Fruit fly (Drosophila melanogaster) whole organism, embryonic: Measurements from ENCODE around the gene CG5056.

Source experiments
- Atf6 ChIP-seq: fragments of 200-800 bp; sonication (Bioruptor generic); IDR thresholded peaks from 2 replicates; pipeline ENCODE4 v1.3.6; 2022; ENCODE audit warnings: missing biosample characterization, missing genetic modification characterization
- CG11093 ChIP-seq: fragments of 200-800 bp; sonication (Bioruptor generic); IDR thresholded peaks from 3 replicates; pipeline ENCODE4 v1.3.6; 2022; ENCODE audit warnings: missing biosample characterization, missing genetic modification characterization
- CG11560 ChIP-seq: fragments of 200-800 bp; sonication (Bioruptor generic); IDR thresholded peaks from 3 replicates; pipeline ENCODE4 v1.3.6; 2022; ENCODE audit warnings: missing biosample characterization, missing genetic modification characterization
- CG12744 ChIP-seq: fragments of 200-800 bp; sonication (Bioruptor generic); optimal IDR thresholded peaks from 2 replicates; lab custom pipeline; 2016; ENCODE audit warnings: missing biosample characterization, missing genetic modification characterization
- CG12769 ChIP-seq: fragments of 200-800 bp; sonication (Bioruptor generic); optimal IDR thresholded peaks from 2 replicates; lab custom pipeline; 2019; ENCODE audit warnings: missing biosample characterization, mild to moderate bottlenecking, missing genetic modification characterization, moderate library complexity
- CG13287 ChIP-seq: fragments of 200-800 bp; sonication (Bioruptor generic); IDR thresholded peaks from 2 replicates; pipeline ENCODE4 v1.3.6; 2022; ENCODE audit warnings: missing biosample characterization, missing genetic modification characterization; ENCODE audit not compliant: partially characterized antibody
- CG13424 ChIP-seq: fragments of 200-800 bp; sonication (Bioruptor generic); optimal IDR thresholded peaks from 2 replicates; lab custom pipeline; 2019; ENCODE audit warnings: missing biosample characterization, mild to moderate bottlenecking, missing genetic modification characterization, moderate library complexity
- CG14050 ChIP-seq: fragments of 200-800 bp; sonication (Bioruptor generic); IDR thresholded peaks from 3 replicates; pipeline ENCODE4 v1.3.6; 2022; ENCODE audit warnings: missing biosample characterization, missing genetic modification characterization
- CG17186 ChIP-seq: fragments of 200-800 bp; sonication (Bioruptor generic); optimal IDR thresholded peaks from 3 replicates; lab custom pipeline; 2017; ENCODE audit warnings: missing biosample characterization, missing genetic modification reagents, missing genetic modification characterization
- CG1792 ChIP-seq: fragments of 200-800 bp; sonication (Bioruptor generic); optimal IDR thresholded peaks from 2 replicates; lab custom pipeline; 2016; ENCODE audit warnings: missing biosample characterization, missing genetic modification characterization
- CG34376 ChIP-seq: fragments of 200-800 bp; sonication (Bioruptor generic); optimal IDR thresholded peaks from 2 replicates; lab custom pipeline; 2018; ENCODE audit warnings: missing biosample characterization, mild to moderate bottlenecking, missing genetic modification characterization
- CG34422 ChIP-seq: fragments of 200-800 bp; sonication (Bioruptor generic); IDR thresholded peaks from 3 replicates; pipeline ENCODE4 v1.3.6; 2022; ENCODE audit warnings: missing biosample characterization, missing genetic modification characterization
- CG3838 ChIP-seq: fragments of 200-800 bp; sonication (Bioruptor generic); optimal IDR thresholded peaks from 3 replicates; lab custom pipeline; 2016; ENCODE audit warnings: missing biosample characterization, missing genetic modification characterization
- CG43689 ChIP-seq: fragments of 200-800 bp; sonication (Bioruptor generic); IDR thresholded peaks from 2 replicates; pipeline ENCODE4 v1.3.6; 2022; ENCODE audit warnings: missing biosample characterization, missing genetic modification characterization
- CG5953 ChIP-seq: fragments of 200-800 bp; sonication (Bioruptor generic); IDR thresholded peaks from 2 replicates; pipeline ENCODE4 v1.3.6; 2022; ENCODE audit warnings: missing biosample characterization, missing genetic modification characterization
- CG7928 ChIP-seq: fragments of 200-800 bp; sonication (Bioruptor generic); optimal IDR thresholded peaks from 2 replicates; lab custom pipeline; 2017; ENCODE audit warnings: missing biosample characterization, mild to moderate bottlenecking, missing genetic modification characterization
- CG8290 ChIP-seq, 3 experiments: fragments of 200-800 bp; sonication (Bioruptor generic); optimal IDR thresholded peaks; 2 replicates each; lab custom pipeline; 2016 to 2019; ENCODE audit warnings: missing biosample characterization in 3 of 3, missing genetic modification characterization in 3 of 3, mild to moderate bottlenecking in 2 of 3, moderate library complexity in 1 of 3
- CG8924 ChIP-seq: fragments of 200-800 bp; optimal IDR thresholded peaks from 3 replicates; lab custom pipeline; 2019; ENCODE audit warnings: missing biosample characterization, mild to moderate bottlenecking, missing genetic modification characterization, moderate library complexity
- CG9215 ChIP-seq: fragments of 200-800 bp; sonication (Bioruptor generic); IDR thresholded peaks from 2 replicates; pipeline ENCODE4 v1.3.6; 2022; ENCODE audit warnings: missing biosample characterization, missing genetic modification characterization
- CG9609 ChIP-seq: fragments of 200-800 bp; sonication (Bioruptor generic); optimal IDR thresholded peaks from 3 replicates; lab custom pipeline; 2016; ENCODE audit warnings: missing biosample characterization, missing genetic modification characterization
- Drgx ChIP-seq: fragments of 200-800 bp; sonication (Bioruptor generic); IDR thresholded peaks from 2 replicates; pipeline ENCODE4 v1.3.6; 2022; ENCODE audit warnings: missing biosample characterization, missing genetic modification characterization
- Hmr ChIP-seq: fragments of 200-800 bp; sonication (Bioruptor generic); optimal IDR thresholded peaks from 3 replicates; lab custom pipeline; 2017; ENCODE audit warnings: mild to moderate bottlenecking, missing biosample characterization, missing genetic modification reagents, missing genetic modification characterization
- Hmx ChIP-seq: fragments of 200-800 bp; sonication (Bioruptor generic); optimal IDR thresholded peaks from 2 replicates; lab custom pipeline; 2016; ENCODE audit warnings: missing biosample characterization, missing genetic modification characterization
- Hr39 ChIP-seq: fragments of >200 bp; optimal IDR thresholded peaks from 2 replicates; lab custom pipeline; 2017
- Lhr ChIP-seq: fragments of 200-800 bp; sonication (Bioruptor generic); optimal IDR thresholded peaks from 3 replicates; lab custom pipeline; 2017; ENCODE audit warnings: mild to moderate bottlenecking, missing biosample characterization, missing genetic modification reagents, missing genetic modification characterization
- MBD-R2 ChIP-seq: fragments of 200-800 bp; sonication (Bioruptor generic); IDR thresholded peaks from 2 replicates; pipeline ENCODE4 v1.3.6; 2022; ENCODE audit warnings: missing biosample characterization, missing genetic modification characterization
- MTF-1 ChIP-seq: fragments of 200-800 bp; sonication (Bioruptor generic); optimal IDR thresholded peaks from 2 replicates; lab custom pipeline; 2018; ENCODE audit warnings: missing biosample characterization, mild to moderate bottlenecking, missing genetic modification characterization, borderline replicate concordance
- Mes4 ChIP-seq: fragments of 200-800 bp; sonication (Bioruptor generic); optimal IDR thresholded peaks from 2 replicates; lab custom pipeline; 2016; ENCODE audit warnings: missing biosample characterization, missing genetic modification characterization
- NK7.1 ChIP-seq: fragments of 200-800 bp; sonication (Bioruptor generic); optimal IDR thresholded peaks from 3 replicates; lab custom pipeline; 2016; ENCODE audit warnings: missing biosample characterization, missing genetic modification characterization
- Nf-YA ChIP-seq: fragments of 200-800 bp; sonication (Bioruptor generic); IDR thresholded peaks from 2 replicates; pipeline ENCODE4 v1.3.6; 2022; ENCODE audit warnings: missing biosample characterization, missing genetic modification characterization
- Xbp1 ChIP-seq: fragments of 200-800 bp; sonication (Bioruptor generic); optimal IDR thresholded peaks from 3 replicates; lab custom pipeline; 2016; ENCODE audit warnings: missing biosample characterization, mild to moderate bottlenecking, missing genetic modification characterization
- YL-1 ChIP-seq: fragments of 200-800 bp; sonication (Bioruptor generic); optimal IDR thresholded peaks from 3 replicates; lab custom pipeline; 2017; ENCODE audit warnings: missing biosample characterization, mild to moderate bottlenecking, missing genetic modification characterization
- abd-A ChIP-seq: fragments of 200-800 bp; sonication (Bioruptor generic); optimal IDR thresholded peaks from 3 replicates; lab custom pipeline; 2019; ENCODE audit warnings: missing biosample characterization, mild to moderate bottlenecking, missing genetic modification characterization, moderate library complexity
- bcd ChIP-seq: fragments of 200-800 bp; sonication (Bioruptor generic); optimal IDR thresholded peaks from 2 replicates; lab custom pipeline; 2017; ENCODE audit warnings: missing biosample characterization, mild to moderate bottlenecking, missing genetic modification characterization
- bigmax ChIP-seq: fragments of 200-800 bp; sonication (Bioruptor generic); optimal IDR thresholded peaks from 2 replicates; lab custom pipeline; 2018; ENCODE audit warnings: missing biosample characterization, mild to moderate bottlenecking, missing genetic modification characterization
- br ChIP-seq: fragments of >200 bp; optimal IDR thresholded peaks from 2 replicates; lab custom pipeline; 2017
- btn ChIP-seq: fragments of 200-800 bp; sonication (Bioruptor generic); optimal IDR thresholded peaks from 2 replicates; lab custom pipeline; 2016; ENCODE audit warnings: missing biosample characterization, missing genetic modification characterization
- cas ChIP-seq: fragments of 200-800 bp; sonication (Bioruptor generic); IDR thresholded peaks from 2 replicates; pipeline ENCODE4 v1.3.6; 2022; ENCODE audit warnings: missing biosample characterization, missing genetic modification characterization
- cg ChIP-seq: fragments of 200-800 bp; sonication (Bioruptor generic); optimal IDR thresholded peaks from 3 replicates; lab custom pipeline; 2019; ENCODE audit warnings: missing biosample characterization, mild to moderate bottlenecking, missing genetic modification characterization, moderate library complexity
- dpn ChIP-seq, 2 experiments: fragments of 200-800 bp; sonication (Bioruptor generic); optimal IDR thresholded peaks; 3 replicates each; lab custom pipeline; 2016; ENCODE audit warnings: missing biosample characterization in 2 of 2, missing genetic modification characterization in 2 of 2
- dysf ChIP-seq: fragments of 200-800 bp; sonication (Bioruptor generic); IDR thresholded peaks from 3 replicates; pipeline ENCODE4 v1.3.6; 2022; ENCODE audit warnings: missing biosample characterization, missing genetic modification characterization
- esg ChIP-seq: fragments of 200-800 bp; sonication (Bioruptor generic); conservative IDR thresholded peaks from 2 replicates; pipeline ENCODE4 v1.3.6; 2022; ENCODE audit warnings: missing biosample characterization, missing genetic modification characterization
- fu2 ChIP-seq: fragments of 200-800 bp; sonication (Bioruptor generic); optimal IDR thresholded peaks from 2 replicates; lab custom pipeline; 2016; ENCODE audit warnings: missing biosample characterization, missing genetic modification characterization
- ken ChIP-seq: fragments of 200-800 bp; sonication (Bioruptor generic); IDR thresholded peaks from 3 replicates; pipeline ENCODE4 v1.3.6; 2022; ENCODE audit warnings: missing biosample characterization, missing genetic modification characterization
- lab ChIP-seq: fragments of 200-800 bp; sonication (Bioruptor generic); optimal IDR thresholded peaks from 3 replicates; lab custom pipeline; 2017; ENCODE audit warnings: missing biosample characterization, missing genetic modification characterization, mild to moderate bottlenecking, moderate library complexity, missing genetic modification reagents
- nmo ChIP-seq: fragments of 200-800 bp; sonication (Bioruptor generic); optimal IDR thresholded peaks from 2 replicates; lab custom pipeline; 2018; ENCODE audit warnings: missing biosample characterization, mild to moderate bottlenecking, missing genetic modification characterization, moderate library complexity
- p53 ChIP-seq: fragments of 200-800 bp; sonication (Bioruptor generic); optimal IDR thresholded peaks from 2 replicates; lab custom pipeline; 2016; ENCODE audit warnings: missing biosample characterization, missing genetic modification characterization
- pros ChIP-seq: fragments of 200-800 bp; sonication (Bioruptor generic); optimal IDR thresholded peaks from 3 replicates; lab custom pipeline; 2019; ENCODE audit warnings: missing biosample characterization, mild to moderate bottlenecking, missing genetic modification characterization, moderate library complexity
- scrt ChIP-seq: fragments of 200-800 bp; sonication (Bioruptor generic); optimal IDR thresholded peaks from 2 replicates; lab custom pipeline; 2018; ENCODE audit warnings: missing biosample characterization, mild to moderate bottlenecking, missing genetic modification characterization, moderate library complexity
- vvl ChIP-seq: fragments of 200-800 bp; sonication (Bioruptor generic); IDR thresholded peaks from 2 replicates; pipeline ENCODE4 v1.3.6; 2022; ENCODE audit warnings: missing biosample characterization, missing genetic modification characterization
- wek ChIP-seq: fragments of 200-800 bp; sonication (Bioruptor generic); optimal IDR thresholded peaks from 3 replicates; lab custom pipeline; 2018; ENCODE audit warnings: missing biosample characterization, mild to moderate bottlenecking, missing genetic modification characterization, moderate library complexity
- wor ChIP-seq: fragments of 200-800 bp; sonication (Bioruptor generic); IDR thresholded peaks from 2 replicates; pipeline ENCODE4 v1.3.6; 2022; ENCODE audit warnings: missing biosample characterization, missing genetic modification characterization
- zen ChIP-seq: fragments of 200-800 bp; sonication (Bioruptor generic); optimal IDR thresholded peaks from 3 replicates; lab custom pipeline; 2018; ENCODE audit warnings: missing biosample characterization, mild to moderate bottlenecking, missing genetic modification characterization, moderate library complexity

CG5056 gene

dm6 chr2L:10321612-10322011, 44.9 kb upstream of the CG5056 start (continued):
- TF ChIP-seq vvl (peak; percentile 23; the same call in 1 of the 2 replicates), CG7928 (no peak), Xbp1 (GFP tag; lab: Kevin White, UChicago) (no peak), CG17186 (GFP tag; lab: Kevin White, UChicago) (no peak), fu2 (GFP tag; lab: Kevin White, UChicago) (no peak), CG13424 (no peak), CG12769 (peak; percentile 98), cg (peak; percentile 36), CG8924 (tag; lab: Kevin White, UChicago) (no peak), dysf (GFP tag; lab: Robert Waterston, UW) (no peak), Lhr (no peak), Atf6 (no peak), br (lab: Kevin White, UChicago) (no peak), Hmx (GFP tag; lab: Kevin White, UChicago) (no peak), CG34376 (GFP tag; lab: Kevin White, UChicago) (peak; percentile 91), Hr39 (lab: Kevin White, UChicago) (no peak), CG34422 (GFP tag; lab: Robert Waterston, UW) (no peak), CG11560 (tag; lab: Robert Waterston, UW) (no peak), CG3838 (GFP tag; lab: Kevin White, UChicago) (no peak), MBD-R2 (GFP tag; lab: Robert Waterston, UW) (peak; percentile 25; the same call in 1 of the 2 replicates), abd-A (tag; lab: Kevin White, UChicago) (no peak), CG9609 (GFP tag; lab: Kevin White, UChicago) (no peak), lab (GFP tag; lab: Kevin White, UChicago) (no peak), CG13287 (GFP tag; lab: Robert Waterston, UW) (no peak), CG11093 (GFP tag; lab: Robert Waterston, UW) (no peak), MTF-1 (GFP tag; lab: Kevin White, UChicago) (peak; percentile 15), NK7.1 (no peak), CG8290 (GFP tag; optimal IDR thresholded peaks at IDR 0.05; lab: Kevin White, UChicago) (no peak), CG8290 (tag; optimal IDR thresholded peaks at IDR 0.05; lab: Kevin White, UChicago) (peak in 1 of 2 experiments; percentile 67), CG1792 (GFP tag; lab: Kevin White, UChicago) (no peak), esg (GFP tag; lab: Robert Waterston, UW) (no peak), Drgx (GFP tag; lab: Robert Waterston, UW) (no peak), ken (no peak), YL-1 (GFP tag; lab: Kevin White, UChicago) (no peak), bigmax (peak; percentile 25), pros (GFP tag; lab: Kevin White, UChicago) (no peak), p53 (no peak), CG14050 (GFP tag; lab: Robert Waterston, UW) (no peak), zen (tag; lab: Kevin White, UChicago) (no peak), wor (GFP tag; lab: Robert Waterston, UW) (no peak), CG43689 (GFP tag; lab: Robert Waterston, UW) (no peak), CG9215 (GFP tag; lab: Robert Waterston, UW) (no peak), CG5953 (GFP tag; lab: Robert Waterston, UW) (no peak), Mes4 (GFP tag; lab: Kevin White, UChicago) (no peak), Hmr (peak; percentile 38), cas (GFP tag; lab: Robert Waterston, UW) (no peak), btn (GFP tag; lab: Kevin White, UChicago) (no peak), nmo (GFP tag; lab: Kevin White, UChicago) (no peak), dpn (GFP tag; optimal IDR thresholded peaks at IDR 0.05; lab: Kevin White, UChicago) (no peak), wek (GFP tag; lab: Kevin White, UChicago) (no peak), bcd (GFP tag; lab: Kevin White, UChicago) (no peak), CG12744 (no peak), Nf-YA (GFP tag; lab: Robert Waterston, UW) (no peak), scrt (GFP tag; lab: Kevin White, UChicago) (no peak)
